Worm (Caenorhabditis elegans) whole organism, L1 larva: ENCODE results near the gene F22F7.12.

Experiments
- C04F5.9 ChIP-seq: sonication (generic microtip); optimal IDR thresholded peaks from 2 replicates; lab custom pipeline; 2016; ENCODE audit warnings: missing genetic modification characterization, missing compliant biosample characterization
- Y116A8C.19 ChIP-seq: sonication (generic microtip); optimal IDR thresholded peaks from 2 replicates; lab custom pipeline; 2016; ENCODE audit warnings: missing compliant biosample characterization, missing genetic modification characterization, borderline replicate concordance
- ama-1 ChIP-seq: fragments of 150-350 bp; optimal IDR thresholded peaks from 2 replicates; lab custom pipeline; 2014
- ceh-90 ChIP-seq: sonication (generic microtip); optimal IDR thresholded peaks from 2 replicates; lab custom pipeline; 2016; ENCODE audit warnings: missing genetic modification characterization, missing compliant biosample characterization
- hlh-4 ChIP-seq: sonication (generic microtip); optimal IDR thresholded peaks from 2 replicates; lab custom pipeline; 2016; ENCODE audit warnings: mild to moderate bottlenecking, missing genetic modification characterization, missing compliant biosample characterization
- lin-14 ChIP-seq: fragments of 200-800 bp; sonication (Bioruptor generic); optimal IDR thresholded peaks from 2 replicates; lab custom pipeline; 2018; ENCODE audit warnings: mild to moderate bottlenecking, missing genetic modification characterization, moderate library complexity, missing compliant biosample characterization
- lsy-2 ChIP-seq, 2 experiments: fragments of 150-350 bp; optimal IDR thresholded peaks; 2 replicates each; lab custom pipeline; 2014; ENCODE audit warnings: missing biosample characterization in 2 of 2, missing genetic modification characterization in 2 of 2
- mef-2 ChIP-seq: fragments of 150-350 bp; optimal IDR thresholded peaks from 2 replicates; lab custom pipeline; 2014; ENCODE audit warnings: missing biosample characterization, missing genetic modification characterization
- nhr-237 ChIP-seq: fragments of 150-350 bp; optimal IDR thresholded peaks from 2 replicates; lab custom pipeline; 2014; ENCODE audit warnings: missing biosample characterization, missing genetic modification characterization
- nhr-71 ChIP-seq: sonication (generic microtip); optimal IDR thresholded peaks from 2 replicates; lab custom pipeline; 2016; ENCODE audit warnings: mild to moderate bottlenecking, missing genetic modification characterization, moderate library complexity, missing compliant biosample characterization
- pag-3 ChIP-seq: sonication (generic microtip); optimal IDR thresholded peaks from 2 replicates; lab custom pipeline; 2017; ENCODE audit warnings: missing genetic modification characterization, mild to moderate bottlenecking, missing compliant biosample characterization, antibody characterized with exemption, borderline replicate concordance; ENCODE audit not compliant: insufficient read depth
- rnt-1 ChIP-seq: sonication (generic microtip); optimal IDR thresholded peaks from 2 replicates; lab custom pipeline; 2016; ENCODE audit warnings: mild to moderate bottlenecking, missing genetic modification characterization, moderate library complexity, missing compliant biosample characterization
- sptf-1 ChIP-seq: fragments of 150-350 bp; optimal IDR thresholded peaks from 2 replicates; lab custom pipeline; 2014; ENCODE audit warnings: missing biosample characterization, missing genetic modification characterization
- sup-37 ChIP-seq: fragments of 200-800 bp; sonication (Bioruptor generic); optimal IDR thresholded peaks from 2 replicates; lab custom pipeline; 2018; ENCODE audit warnings: mild to moderate bottlenecking, missing genetic modification characterization, missing compliant biosample characterization
- tbx-2 ChIP-seq: sonication (generic microtip); optimal IDR thresholded peaks from 2 replicates; lab custom pipeline; 2016; ENCODE audit warnings: missing genetic modification characterization, missing compliant biosample characterization
- unc-130 ChIP-seq: fragments of 150-350 bp; optimal IDR thresholded peaks from 2 replicates; lab custom pipeline; 2017; ENCODE audit warnings: missing biosample characterization, missing genetic modification characterization, inconsistent platforms
- unc-86 ChIP-seq: sonication (generic microtip); optimal IDR thresholded peaks from 2 replicates; lab custom pipeline; 2016; ENCODE audit warnings: missing genetic modification characterization, missing compliant biosample characterization

The F22F7.12 gene

DNA sequence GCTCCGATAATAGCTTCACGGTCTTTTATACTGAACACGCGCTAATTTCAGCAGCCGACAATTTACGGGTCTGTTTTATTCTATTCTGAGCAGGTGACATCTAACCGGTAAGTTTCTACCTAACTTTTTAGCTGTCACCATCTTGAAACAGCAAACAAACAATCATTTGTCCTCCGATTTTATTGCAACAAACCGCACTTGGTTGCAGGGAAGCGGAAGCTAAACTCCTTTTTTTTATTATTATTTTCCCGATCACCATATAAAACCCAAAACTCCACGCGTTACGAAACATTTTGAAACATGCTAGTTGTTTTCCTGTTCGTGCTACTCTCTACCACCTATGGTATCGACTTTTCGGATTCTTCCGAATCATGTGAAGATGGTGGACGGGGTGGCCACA is 46.7 kb downstream of the F22F7.12 start, which contains the start of gene clec-208:
TSS of gene clec-208 (plus strand) at position 301 of the 400 bp plus-strand sequence.
- TF ChIP-seq sup-37 (no peak), sptf-1 (tag; lab: Kevin White, UChicago) (no peak), unc-130 (no peak), pag-3 (no peak), lin-14 (GFP tag; lab: Kevin White, UChicago) (no peak), nhr-237 (tag; lab: Kevin White, UChicago) (no peak), lsy-2 (tag; optimal IDR thresholded peaks at IDR 0.05; lab: Kevin White, UChicago) (no peak), Y116A8C.19 (tag; lab: Kevin White, UChicago) (no peak), hlh-4 (tag; lab: Kevin White, UChicago) (no peak), rnt-1 (tag; lab: Kevin White, UChicago) (no peak), unc-86 (tag; lab: Kevin White, UChicago) (no peak), ceh-90 (no peak)
- TF ChIP-seq, all 84 proteins: peak for 0

DNA sequence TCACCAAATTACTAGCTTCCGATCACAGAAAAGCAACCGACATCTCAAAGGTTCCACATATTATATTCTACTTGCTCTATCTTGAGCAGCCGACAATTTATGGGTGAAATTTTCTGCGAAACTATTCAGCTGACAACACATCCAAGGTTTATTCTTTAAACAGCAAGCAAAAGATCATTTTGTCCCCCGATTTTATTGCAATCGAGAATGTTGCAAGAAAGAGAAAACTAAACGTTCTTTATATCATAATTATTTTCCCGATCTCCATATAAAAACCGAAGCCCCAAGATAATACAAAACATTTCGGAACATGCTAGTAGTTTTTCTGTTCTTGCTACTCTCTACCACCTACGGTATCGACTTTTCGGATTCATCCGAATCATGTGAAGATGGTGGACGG is 48.5 kb downstream of the F22F7.12 start, which contains the start of gene clec-207:
TSS of gene clec-207 (plus strand) at position 301 of the 400 bp plus-strand sequence.
- TF ChIP-seq C04F5.9 (tag; lab: Kevin White, UChicago) (no peak), hlh-4 (tag; lab: Kevin White, UChicago) (no peak), tbx-2 (tag; lab: Kevin White, UChicago) (no peak), ama-1 (lab: Kevin White, UChicago) (no peak), mef-2 (no peak), nhr-71 (tag; lab: Kevin White, UChicago) (no peak)

DNA sequence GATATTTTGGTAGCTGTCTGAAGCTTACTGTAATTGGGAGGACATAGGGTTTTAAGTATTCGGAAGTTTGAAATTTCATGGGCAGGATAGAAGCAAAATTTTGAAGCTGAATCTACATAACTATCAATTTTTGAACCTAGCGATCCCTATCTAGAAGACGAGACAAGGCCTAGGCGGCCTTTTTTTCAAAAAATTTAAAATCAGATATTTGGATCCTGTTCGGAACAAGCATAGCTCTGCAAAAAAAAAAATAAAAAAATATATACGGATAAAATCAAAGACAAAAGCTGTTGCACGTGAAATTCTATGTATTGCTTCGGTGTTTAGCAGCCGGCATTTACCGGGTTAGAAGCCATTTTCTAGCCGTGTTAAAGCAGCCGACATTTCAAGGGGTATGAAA is 49.1 kb downstream of the F22F7.12 start, which contains the start of gene F36F12.2:
TSS of gene F36F12.2 (minus strand) at position 101 of the 400 bp plus-strand sequence.
- TF ChIP-seq nhr-71 (tag; lab: Kevin White, UChicago): no peak
